Worm (Caenorhabditis elegans): ENCODE measurements around the gene snet-1.

DNA sequence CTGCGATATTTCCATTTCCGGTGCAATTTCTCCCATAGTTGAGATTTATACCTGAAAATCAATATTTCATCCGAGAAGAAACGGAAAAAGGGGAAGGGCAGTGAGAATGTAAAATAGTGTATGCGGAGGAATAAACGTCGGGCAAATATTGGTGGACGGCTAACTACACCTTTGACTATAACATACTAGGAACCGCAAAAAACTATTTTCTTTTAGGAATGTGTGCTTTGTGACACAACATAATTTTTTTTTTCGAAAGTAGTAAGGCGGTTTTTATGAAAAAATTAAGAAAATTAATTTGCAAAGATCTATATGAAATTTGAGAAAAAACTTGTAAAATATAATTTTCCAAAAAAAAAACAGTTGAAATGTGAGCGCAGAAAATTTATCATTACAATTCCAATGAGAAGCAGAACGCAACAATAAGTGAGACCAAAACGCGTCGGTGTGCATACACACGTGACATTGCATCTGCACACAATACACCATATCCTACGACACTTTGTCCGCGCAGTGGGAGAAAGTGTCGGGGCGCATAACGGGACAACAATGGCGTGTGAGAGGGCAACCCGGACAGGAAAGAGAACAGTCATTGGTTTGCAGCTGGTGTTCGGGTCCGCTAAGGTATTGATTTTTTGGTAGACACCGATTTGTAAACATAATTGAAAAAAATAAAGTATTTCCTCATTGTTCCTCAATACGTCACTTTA lies 18.5 kb downstream of the snet-1 start, which contains the start of the genes sax-1 and R11G1.2:
- TF ChIP-seq zag-1 (tag; optimal IDR thresholded peaks at IDR 0.05): no peak
- no peak for TF ChIP-seq pqm-1 (tag; optimal IDR thresholded peaks at IDR 0.05)
- TF ChIP-seq sea-2 (GFP tag; optimal IDR thresholded peaks at IDR 0.05): no peak
- peak; percentile 0 for TF ChIP-seq snpc-4 (tag; optimal IDR thresholded peaks at IDR 0.05)
- TF ChIP-seq nhr-28 (tag; optimal IDR thresholded peaks at IDR 0.05): no peak
- TF ChIP-seq skn-1 (tag; optimal IDR thresholded peaks at IDR 0.05): peak; percentile 33
- TF ChIP-seq elt-2 (tag; optimal IDR thresholded peaks at IDR 0.05): peak; percentile 41
- TF ChIP-seq nhr-77 (tag; optimal IDR thresholded peaks at IDR 0.05): no peak
- no peak for TF ChIP-seq ama-1 (optimal IDR thresholded peaks at IDR 0.05)
- TF ChIP-seq ceh-82 (tag; optimal IDR thresholded peaks at IDR 0.05): no peak
